Fruit fly (Drosophila melanogaster) whole organism, embryonic: Measurements from ENCODE around the gene CG7512.

Experiments
- Asciz ChIP-seq: fragments of 200-800 bp; sonication (Bioruptor generic); optimal IDR thresholded peaks from 2 replicates; lab custom pipeline; 2017; ENCODE audit warnings: missing biosample characterization, mild to moderate bottlenecking, missing genetic modification characterization, missing genetic modification reagents
- Bteb2 ChIP-seq: fragments of 200-800 bp; sonication (Bioruptor generic); optimal IDR thresholded peaks from 2 replicates; lab custom pipeline; 2016; ENCODE audit warnings: missing biosample characterization, missing genetic modification characterization
- C15 ChIP-seq: fragments of 200-800 bp; sonication (Bioruptor generic); IDR thresholded peaks from 3 replicates; pipeline ENCODE4 v1.3.6; 2022; ENCODE audit warnings: missing biosample characterization, missing genetic modification characterization
- CG10147 ChIP-seq: fragments of 200-800 bp; sonication (Bioruptor generic); optimal IDR thresholded peaks from 2 replicates; lab custom pipeline; 2019; ENCODE audit warnings: missing biosample characterization, mild to moderate bottlenecking, missing genetic modification characterization, moderate library complexity
- CG12299 ChIP-seq: fragments of 200-800 bp; sonication (Bioruptor generic); optimal IDR thresholded peaks from 2 replicates; lab custom pipeline; 2018; ENCODE audit warnings: missing biosample characterization, mild to moderate bottlenecking, missing genetic modification characterization
- CG14710 ChIP-seq: fragments of 200-800 bp; sonication (Bioruptor generic); optimal IDR thresholded peaks from 3 replicates; lab custom pipeline; 2019; ENCODE audit warnings: missing biosample characterization, mild to moderate bottlenecking, missing genetic modification characterization, moderate library complexity
- CG15514 ChIP-seq: fragments of 200-800 bp; sonication (Bioruptor generic); optimal IDR thresholded peaks from 3 replicates; lab custom pipeline; 2017; ENCODE audit warnings: missing biosample characterization, missing genetic modification characterization, mild to moderate bottlenecking, moderate library complexity, missing genetic modification reagents
- CG17361 ChIP-seq: fragments of 200-800 bp; sonication (Bioruptor generic); IDR thresholded peaks from 3 replicates; pipeline ENCODE4 v1.3.6; 2022; ENCODE audit warnings: missing biosample characterization, missing genetic modification characterization
- CG17385 ChIP-seq: fragments of 200-800 bp; sonication (Bioruptor generic); optimal IDR thresholded peaks from 3 replicates; lab custom pipeline; 2018; ENCODE audit warnings: missing biosample characterization, mild to moderate bottlenecking, missing genetic modification characterization
- CG17802 ChIP-seq: fragments of 200-800 bp; sonication (Bioruptor generic); optimal IDR thresholded peaks from 2 replicates; lab custom pipeline; 2018; ENCODE audit warnings: missing biosample characterization, mild to moderate bottlenecking, missing genetic modification characterization, moderate library complexity
- CG34224 ChIP-seq: fragments of 200-800 bp; sonication (Bioruptor generic); IDR thresholded peaks from 3 replicates; pipeline ENCODE4 v1.3.6; 2022; ENCODE audit warnings: missing biosample characterization, missing genetic modification characterization; ENCODE audit not compliant: partially characterized antibody
- CG4360 ChIP-seq: fragments of 200-800 bp; sonication (Bioruptor generic); IDR thresholded peaks from 2 replicates; pipeline ENCODE4 v1.3.6; 2022; ENCODE audit warnings: missing biosample characterization, missing genetic modification characterization
- CG5953 ChIP-seq: fragments of 200-800 bp; sonication (Bioruptor generic); IDR thresholded peaks from 2 replicates; pipeline ENCODE4 v1.3.6; 2022; ENCODE audit warnings: missing biosample characterization, missing genetic modification characterization
- CG8290 ChIP-seq, 3 experiments: fragments of 200-800 bp; sonication (Bioruptor generic); optimal IDR thresholded peaks; 2 replicates each; lab custom pipeline; 2016 to 2019; ENCODE audit warnings: missing biosample characterization in 3 of 3, missing genetic modification characterization in 3 of 3, mild to moderate bottlenecking in 2 of 3, moderate library complexity in 1 of 3
- CG8944 ChIP-seq: fragments of 200-800 bp; sonication (Bioruptor generic); optimal IDR thresholded peaks from 3 replicates; lab custom pipeline; 2016; ENCODE audit warnings: missing biosample characterization, missing genetic modification characterization
- CoRest ChIP-seq: fragments of 200-800 bp; sonication (Bioruptor generic); optimal IDR thresholded peaks from 3 replicates; lab custom pipeline; 2018; ENCODE audit warnings: missing biosample characterization, mild to moderate bottlenecking, missing genetic modification characterization, moderate library complexity
- Dp ChIP-seq: fragments of 200-800 bp; sonication (Bioruptor generic); optimal IDR thresholded peaks from 2 replicates; lab custom pipeline; 2018; ENCODE audit warnings: missing biosample characterization, mild to moderate bottlenecking, missing genetic modification characterization, moderate library complexity
- Ets97D ChIP-seq: fragments of 200-800 bp; sonication (Bioruptor generic); optimal IDR thresholded peaks from 3 replicates; lab custom pipeline; 2016; ENCODE audit warnings: missing biosample characterization, missing genetic modification characterization
- Fer2 ChIP-seq: fragments of 200-800 bp; sonication (Bioruptor generic); optimal IDR thresholded peaks from 2 replicates; lab custom pipeline; 2018; ENCODE audit warnings: missing biosample characterization, mild to moderate bottlenecking, missing genetic modification characterization, moderate library complexity
- Lhr ChIP-seq: fragments of 200-800 bp; sonication (Bioruptor generic); optimal IDR thresholded peaks from 3 replicates; lab custom pipeline; 2017; ENCODE audit warnings: mild to moderate bottlenecking, missing biosample characterization, missing genetic modification reagents, missing genetic modification characterization
- NC2α ChIP-seq: fragments of 200-800 bp; sonication (Bioruptor generic); optimal IDR thresholded peaks from 2 replicates; lab custom pipeline; 2016; ENCODE audit warnings: missing biosample characterization, missing genetic modification characterization
- Poxn ChIP-seq: fragments of 200-800 bp; sonication (Bioruptor generic); IDR thresholded peaks from 2 replicates; pipeline ENCODE4 v1.3.6; 2022; ENCODE audit warnings: missing biosample characterization, missing genetic modification characterization
- Rx ChIP-seq: fragments of 200-800 bp; sonication (Bioruptor generic); IDR thresholded peaks from 2 replicates; pipeline ENCODE4 v1.3.6; 2022; ENCODE audit warnings: missing biosample characterization, missing genetic modification characterization
- Six4 ChIP-seq: fragments of 200-800 bp; sonication (Bioruptor generic); optimal IDR thresholded peaks from 2 replicates; lab custom pipeline; 2016; ENCODE audit warnings: missing biosample characterization, missing genetic modification characterization
- Sox100B ChIP-seq: fragments of 200-800 bp; sonication (Bioruptor generic); optimal IDR thresholded peaks from 3 replicates; lab custom pipeline; 2018; ENCODE audit warnings: missing biosample characterization, mild to moderate bottlenecking, missing genetic modification characterization
- Tbp ChIP-seq: fragments of >200 bp; optimal IDR thresholded peaks from 2 replicates; lab custom pipeline; 2018; ENCODE audit warnings: missing biosample characterization, missing genetic modification characterization
- Trl ChIP-seq, 3 experiments: fragments of >200 bp in 2 of 3; fragments of 200-800 bp in 1 of 3; sonication (Bioruptor generic) in 1 of 3; optimal IDR thresholded peaks; 2 replicates in 1 of 3; 3 replicates in 2 of 3; lab custom pipeline; 2016 to 2017; ENCODE audit warnings: missing biosample characterization in 1 of 3, missing genetic modification characterization in 1 of 3
- Xbp1 ChIP-seq: fragments of 200-800 bp; sonication (Bioruptor generic); optimal IDR thresholded peaks from 3 replicates; lab custom pipeline; 2016; ENCODE audit warnings: missing biosample characterization, mild to moderate bottlenecking, missing genetic modification characterization
- al ChIP-seq: fragments of 200-800 bp; sonication (Bioruptor generic); IDR thresholded peaks from 2 replicates; pipeline ENCODE4 v1.3.6; 2022; ENCODE audit warnings: missing biosample characterization, missing genetic modification characterization
- ap ChIP-seq: fragments of 200-800 bp; sonication (Bioruptor generic); IDR thresholded peaks from 2 replicates; pipeline ENCODE4 v1.3.6; 2022; ENCODE audit warnings: missing biosample characterization, missing genetic modification characterization
- ara ChIP-seq: fragments of 200-800 bp; sonication (Bioruptor generic); IDR thresholded peaks from 2 replicates; pipeline ENCODE4 v1.3.6; 2022; ENCODE audit warnings: missing biosample characterization, missing genetic modification characterization
- cas ChIP-seq: fragments of 200-800 bp; sonication (Bioruptor generic); IDR thresholded peaks from 2 replicates; pipeline ENCODE4 v1.3.6; 2022; ENCODE audit warnings: missing biosample characterization, missing genetic modification characterization
- chinmo ChIP-seq: fragments of 200-800 bp; sonication (Bioruptor generic); IDR thresholded peaks from 4 replicates; pipeline ENCODE4 v1.3.6; 2022; ENCODE audit warnings: missing biosample characterization, missing genetic modification characterization; ENCODE audit not compliant: partially characterized antibody
- dmrt99B ChIP-seq: fragments of 200-800 bp; sonication (Bioruptor generic); optimal IDR thresholded peaks from 2 replicates; lab custom pipeline; 2018; ENCODE audit warnings: missing biosample characterization, mild to moderate bottlenecking, missing genetic modification characterization, moderate library complexity
- gcm ChIP-seq: fragments of 200-800 bp; sonication (Bioruptor generic); optimal IDR thresholded peaks from 2 replicates; lab custom pipeline; 2019; ENCODE audit warnings: missing biosample characterization, mild to moderate bottlenecking, missing genetic modification characterization, moderate library complexity
- gsb ChIP-seq: fragments of 200-800 bp; sonication (Bioruptor generic); IDR thresholded peaks from 2 replicates; pipeline ENCODE4 v1.3.6; 2022; ENCODE audit warnings: missing biosample characterization, missing genetic modification characterization
- jigr1 ChIP-seq: fragments of 200-800 bp; sonication (Bioruptor generic); IDR thresholded peaks from 3 replicates; pipeline ENCODE4 v1.3.6; 2022; ENCODE audit warnings: missing biosample characterization, missing genetic modification characterization
- nerfin-1 ChIP-seq: fragments of 200-800 bp; sonication (Bioruptor generic); optimal IDR thresholded peaks from 3 replicates; lab custom pipeline; 2019; ENCODE audit warnings: missing biosample characterization, mild to moderate bottlenecking, missing genetic modification characterization, moderate library complexity
- nmo ChIP-seq: fragments of 200-800 bp; sonication (Bioruptor generic); optimal IDR thresholded peaks from 2 replicates; lab custom pipeline; 2018; ENCODE audit warnings: missing biosample characterization, mild to moderate bottlenecking, missing genetic modification characterization, moderate library complexity
- nom ChIP-seq: fragments of 200-800 bp; sonication (Bioruptor generic); optimal IDR thresholded peaks from 2 replicates; lab custom pipeline; 2017; ENCODE audit warnings: missing biosample characterization, missing genetic modification characterization, mild to moderate bottlenecking, moderate library complexity, missing genetic modification reagents
- oc ChIP-seq: fragments of 200-800 bp; sonication (Bioruptor generic); optimal IDR thresholded peaks from 2 replicates; lab custom pipeline; 2018; ENCODE audit warnings: missing biosample characterization, mild to moderate bottlenecking, missing genetic modification characterization, moderate library complexity
- odd ChIP-seq: fragments of 200-800 bp; sonication (Bioruptor generic); optimal IDR thresholded peaks from 2 replicates; lab custom pipeline; 2017; ENCODE audit warnings: missing biosample characterization, mild to moderate bottlenecking, missing genetic modification characterization
- pzg ChIP-seq: fragments of 200-800 bp; sonication (Bioruptor generic); optimal IDR thresholded peaks from 3 replicates; lab custom pipeline; 2018; ENCODE audit warnings: missing biosample characterization, mild to moderate bottlenecking, missing genetic modification characterization, moderate library complexity
- sd ChIP-seq: fragments of 200-800 bp; sonication (Bioruptor generic); optimal IDR thresholded peaks from 3 replicates; lab custom pipeline; 2018; ENCODE audit warnings: missing biosample characterization, mild to moderate bottlenecking, missing genetic modification characterization, moderate library complexity
- sens ChIP-seq: fragments of 200-800 bp; sonication (Bioruptor generic); peaks from one replicate; lab custom pipeline; 2016; ENCODE audit warnings: missing biosample characterization, missing genetic modification characterization
- sr ChIP-seq: fragments of 200-800 bp; sonication (Bioruptor generic); IDR thresholded peaks from 3 replicates; pipeline ENCODE4 v1.3.6; 2022; ENCODE audit warnings: missing biosample characterization, missing genetic modification characterization
- yki ChIP-seq: fragments of >200 bp; optimal IDR thresholded peaks from 3 replicates; lab custom pipeline; 2018
- z ChIP-seq: fragments of 200-800 bp; sonication (Bioruptor generic); IDR thresholded peaks from 3 replicates; pipeline ENCODE4 v1.3.6; 2022; ENCODE audit warnings: missing biosample characterization, missing genetic modification characterization

The CG7512 gene

dm6 chr3L:11534391-11535246 lies 21.1 kb downstream of the CG7512 start (continued):
- peak; percentile 28 for TF ChIP-seq dmrt99B (tag; lab: Kevin White, UChicago)
- TF ChIP-seq Lhr (GFP tag; lab: Kevin White, UChicago), result no peak
- TF ChIP-seq gsb, result no peak
- TF ChIP-seq gcm (GFP tag; lab: Kevin White, UChicago), result no peak
- TF ChIP-seq oc (tag; lab: Kevin White, UChicago), result no peak
- 0 out of 3 replicates have a peak, but pooled peaks have one; percentile 15 for TF ChIP-seq z (GFP tag; lab: Robert Waterston, UW)
- TF ChIP-seq jigr1 (GFP tag; lab: Robert Waterston, UW), result no peak
- no peak for TF ChIP-seq odd (GFP tag; lab: Kevin White, UChicago)
- TF ChIP-seq Fer2 (tag; lab: Kevin White, UChicago), result no peak
- TF ChIP-seq CoRest (tag; lab: Kevin White, UChicago), result peak; percentile 54
- no peak for TF ChIP-seq CG17802 (tag; lab: Kevin White, UChicago)
- peak; percentile 17 for TF ChIP-seq nmo (GFP tag; lab: Kevin White, UChicago)
- TF ChIP-seq Six4 (GFP tag; lab: Kevin White, UChicago), result no peak
- TF ChIP-seq sr (GFP tag; lab: Robert Waterston, UW), result peak; percentile 38; the same call in 1 of the 3 replicates
- TF ChIP-seq Tbp (GFP tag; lab: Kevin White, UChicago), result no peak
- TF ChIP-seq CG17385 (GFP tag; lab: Kevin White, UChicago), result peak; percentile 33
- TF ChIP-seq CG10147 (GFP tag; lab: Kevin White, UChicago), result no peak
- TF ChIP-seq C15 (GFP tag; lab: Robert Waterston, UW), result no peak
- TF ChIP-seq nom (GFP tag; lab: Kevin White, UChicago), result no peak
- TF ChIP-seq ara, result no peak
- TF ChIP-seq Trl (optimal IDR thresholded peaks at IDR 0.05; lab: Kevin White, UChicago), result peak; percentile 75 to 87
- no peak for TF ChIP-seq Trl (GFP tag; optimal IDR thresholded peaks at IDR 0.05; lab: Kevin White, UChicago)
- no peak for TF ChIP-seq CG14710
- 0 out of 3 replicates have a peak, but pooled peaks have one; percentile 20 for TF ChIP-seq CG17361
- TF ChIP-seq CG8290 (GFP tag; optimal IDR thresholded peaks at IDR 0.05; lab: Kevin White, UChicago), result no peak
- no peak for TF ChIP-seq CG8290 (tag; optimal IDR thresholded peaks at IDR 0.05; lab: Kevin White, UChicago)
- no peak for TF ChIP-seq Ets97D (GFP tag; lab: Kevin White, UChicago)
- TF ChIP-seq Rx (GFP tag; lab: Robert Waterston, UW), result no peak
- no peak for TF ChIP-seq sens (GFP tag; lab: Kevin White, UChicago)
- no peak for TF ChIP-seq CG12299 (tag; lab: Kevin White, UChicago)
- TF ChIP-seq yki (lab: Kevin White, UChicago), result no peak
- TF ChIP-seq Dp (GFP tag; lab: Kevin White, UChicago), result no peak
- TF ChIP-seq CG15514 (GFP tag; lab: Kevin White, UChicago), result no peak
- no peak for TF ChIP-seq Bteb2 (GFP tag; lab: Kevin White, UChicago)
- TF ChIP-seq NC2α, result no peak
- no peak for TF ChIP-seq CG5953 (GFP tag; lab: Robert Waterston, UW)
- TF ChIP-seq Xbp1 (GFP tag; lab: Kevin White, UChicago), result no peak
- no peak for TF ChIP-seq cas (GFP tag; lab: Robert Waterston, UW)
- TF ChIP-seq Sox100B (GFP tag; lab: Kevin White, UChicago), result no peak
- TF ChIP-seq al, result peak; percentile 47; the same call in 1 of the 2 replicates
- TF ChIP-seq ap (GFP tag; lab: Robert Waterston, UW), result no peak
- TF ChIP-seq CG34224 (GFP tag; lab: Robert Waterston, UW), result peak; percentile 54; the same call in 2 of the 3 replicates
- no peak for TF ChIP-seq CG4360
- no peak for TF ChIP-seq Asciz (GFP tag; lab: Kevin White, UChicago)
- TF ChIP-seq pzg, result no peak
- TF ChIP-seq CG8944 (GFP tag; lab: Kevin White, UChicago), result no peak
- no peak for TF ChIP-seq nerfin-1 (tag; lab: Kevin White, UChicago)
- no peak for TF ChIP-seq sd
- TF ChIP-seq chinmo (GFP tag; lab: Robert Waterston, UW), result peak; percentile 96
- no peak for TF ChIP-seq Poxn (GFP tag; lab: Robert Waterston, UW)
